Fruit fly (Drosophila melanogaster): ENCODE data around the gene CG5555.

DNA sequence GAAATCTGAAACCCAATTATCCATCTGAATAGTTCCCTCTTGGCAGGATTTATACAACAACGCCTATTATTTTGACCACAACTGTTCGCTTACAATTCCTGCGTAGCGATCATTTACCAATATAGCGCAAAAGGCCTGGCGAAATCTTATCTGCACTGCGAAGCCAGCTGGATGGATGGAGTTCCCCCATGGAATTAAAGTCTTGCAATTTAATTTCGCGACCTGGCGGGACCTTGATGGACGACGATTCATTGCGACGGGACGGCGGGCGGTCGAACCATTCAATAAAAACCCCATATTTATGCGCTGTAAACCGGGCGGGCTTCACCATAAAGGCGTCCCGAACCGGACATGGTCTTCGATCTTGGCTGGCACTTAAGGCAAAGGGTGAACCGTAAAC lies 27.5 kb downstream of the CG5555 start:
- no peak for TF ChIP-seq shn (GFP tag; optimal IDR thresholded peaks at IDR 0.05)
- no peak for TF ChIP-seq Tbp (GFP tag; optimal IDR thresholded peaks at IDR 0.05)
- TF ChIP-seq CG15073 (GFP tag; optimal IDR thresholded peaks at IDR 0.05): no peak
- no peak for TF ChIP-seq gt (GFP tag; IDR thresholded peaks at IDR 0.05)
- no peak for TF ChIP-seq Oli (tag; optimal IDR thresholded peaks at IDR 0.05)
